Worm (Caenorhabditis elegans): Measurements from ENCODE around the gene F22E5.21.
A peak's percentile ranks its signal among the peaks of the same experiment; 100 is the strongest.

DNA sequence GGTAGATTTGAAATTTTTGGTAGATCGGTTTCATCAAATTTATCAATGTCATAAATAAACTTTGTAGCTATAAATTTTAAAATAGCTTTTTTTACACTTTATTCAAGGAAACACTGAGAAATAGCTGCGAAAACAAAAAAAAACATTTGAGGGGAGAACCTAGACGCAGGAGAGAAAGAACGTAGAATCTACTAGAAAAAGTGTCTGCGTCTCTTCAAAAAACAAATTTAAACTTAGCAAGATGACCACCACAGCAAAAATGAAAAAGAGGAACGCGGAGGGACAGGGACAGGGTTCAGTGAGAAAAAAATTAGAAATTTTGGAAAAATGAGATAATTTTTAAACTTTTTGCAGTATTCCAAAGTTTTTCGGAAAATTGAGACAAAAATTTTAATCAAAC is 11.8 kb upstream of the F22E5.21 start:
- TF ChIP-seq ZK546.5 (tag; optimal IDR thresholded peaks at IDR 0.05) (no peak), sea-2 (GFP tag; optimal IDR thresholded peaks at IDR 0.05) (no peak), elt-1 (tag; optimal IDR thresholded peaks at IDR 0.05) (no peak), ama-1 (optimal IDR thresholded peaks at IDR 0.05) (no peak), nhr-77 (tag; optimal IDR thresholded peaks at IDR 0.05) (no peak), jun-1 (tag; optimal IDR thresholded peaks at IDR 0.05) (no peak), hmg-11 (tag; optimal IDR thresholded peaks at IDR 0.05) (peak; percentile 34), tbx-2 (tag; optimal IDR thresholded peaks at IDR 0.05) (no peak)

Measured in whole organism, L3 larva.